Worm (Caenorhabditis elegans): ENCODE results near the gene B0228.9.

The B0228.9 gene

ce11 chrII:7808950-7809349 is 45.5 kb upstream of the B0228.9 start:
- TF ChIP-seq elt-3 (tag; optimal IDR thresholded peaks at IDR 0.05) (no peak), skn-1 (tag; optimal IDR thresholded peaks at IDR 0.05) (no peak), pqm-1 (tag; optimal IDR thresholded peaks at IDR 0.05) (peak; percentile 92), nhr-76 (tag; optimal IDR thresholded peaks at IDR 0.05) (no peak), pha-4 (tag; optimal IDR thresholded peaks at IDR 0.05) (peak; percentile 13), nhr-67 (tag; optimal IDR thresholded peaks at IDR 0.05) (no peak), fkh-2 (tag; optimal IDR thresholded peaks at IDR 0.05) (no peak), nhr-12 (tag; optimal IDR thresholded peaks at IDR 0.05) (no peak), mdl-1 (tag; optimal IDR thresholded peaks at IDR 0.05) (no peak), ztf-4 (tag; optimal IDR thresholded peaks at IDR 0.05) (no peak), tbx-2 (tag; optimal IDR thresholded peaks at IDR 0.05) (no peak), daf-12 (tag; optimal IDR thresholded peaks at IDR 0.05) (no peak), nhr-11 (tag; optimal IDR thresholded peaks at IDR 0.05) (no peak), zag-1 (tag; optimal IDR thresholded peaks at IDR 0.05) (no peak), unc-62 (GFP tag; optimal IDR thresholded peaks at IDR 0.05) (peak; percentile 2), elt-2 (tag; optimal IDR thresholded peaks at IDR 0.05) (peak; percentile 95), ceh-9 (tag; optimal IDR thresholded peaks at IDR 0.05) (no peak), egl-5 (tag; optimal IDR thresholded peaks at IDR 0.05) (no peak), ceh-82 (tag; optimal IDR thresholded peaks at IDR 0.05) (no peak), lin-15B (tag; optimal IDR thresholded peaks at IDR 0.05) (no peak), ZK546.5 (tag; optimal IDR thresholded peaks at IDR 0.05) (no peak), lin-39 (tag; optimal IDR thresholded peaks at IDR 0.05) (no peak), nhr-25 (tag; optimal IDR thresholded peaks at IDR 0.05) (peak; percentile 44), ceh-16 (tag; optimal IDR thresholded peaks at IDR 0.05) (no peak), snpc-4 (tag; optimal IDR thresholded peaks at IDR 0.05) (peak; percentile 16), eor-1 (tag; optimal IDR thresholded peaks at IDR 0.05) (no peak), egl-27 (tag; optimal IDR thresholded peaks at IDR 0.05) (no peak), ceh-28 (tag; optimal IDR thresholded peaks at IDR 0.05) (no peak), nhr-28 (tag; optimal IDR thresholded peaks at IDR 0.05) (no peak), nhr-43 (tag; optimal IDR thresholded peaks at IDR 0.05; ENCODE audit: poor library complexity, severe bottlenecking) (peak; percentile 7), unc-39 (tag; optimal IDR thresholded peaks at IDR 0.05) (no peak), nhr-77 (tag; optimal IDR thresholded peaks at IDR 0.05) (no peak), ama-1 (optimal IDR thresholded peaks at IDR 0.05) (no peak), aly-2 (tag; optimal IDR thresholded peaks at IDR 0.05) (no peak), elt-1 (tag; optimal IDR thresholded peaks at IDR 0.05) (no peak), fkh-10 (GFP tag; optimal IDR thresholded peaks at IDR 0.05) (no peak), ztf-11 (tag; optimal IDR thresholded peaks at IDR 0.05) (no peak), R02D3.7 (tag; optimal IDR thresholded peaks at IDR 0.05) (no peak), lsy-12 (tag; optimal IDR thresholded peaks at IDR 0.05) (peak; percentile 20), jun-1 (tag; optimal IDR thresholded peaks at IDR 0.05) (peak; percentile 60), hmg-11 (tag; optimal IDR thresholded peaks at IDR 0.05) (no peak), nhr-237 (tag; optimal IDR thresholded peaks at IDR 0.05) (no peak), mml-1 (tag; optimal IDR thresholded peaks at IDR 0.05) (no peak), nfya-1 (tag; optimal IDR thresholded peaks at IDR 0.05; ENCODE audit: insufficient read depth) (no peak), fos-1 (tag; optimal IDR thresholded peaks at IDR 0.05) (no peak), nhr-23 (tag; optimal IDR thresholded peaks at IDR 0.05) (peak; percentile 52), sea-2 (GFP tag; optimal IDR thresholded peaks at IDR 0.05) (no peak)

- TF ChIP-seq nhr-25 (tag; optimal IDR thresholded peaks at IDR 0.05) (peak; percentile 64), fos-1 (tag; optimal IDR thresholded peaks at IDR 0.05) (no peak), nhr-43 (tag; optimal IDR thresholded peaks at IDR 0.05; ENCODE audit: poor library complexity, severe bottlenecking) (peak; percentile 39), elt-1 (tag; optimal IDR thresholded peaks at IDR 0.05) (peak; percentile 87), daf-12 (tag; optimal IDR thresholded peaks at IDR 0.05) (no peak)
These were observed 44.7 kb upstream of the B0228.9 start for ce11 chrII:7808153-7808552.

Measured in whole organism, L3 larva.